Fruit fly (Drosophila melanogaster) whole organism, embryonic: Measurements from ENCODE around the gene CG33203.
A peak's percentile ranks its signal among the peaks of the same experiment; 100 is the strongest.

Experiments used
- BEAF-32 ChIP-seq: fragments of 200-800 bp; sonication (Bioruptor generic); optimal IDR thresholded peaks from 3 replicates; lab custom pipeline; 2017; ENCODE audit warnings: missing biosample characterization, missing genetic modification characterization, mild to moderate bottlenecking, moderate library complexity, missing genetic modification reagents
- BtbVII ChIP-seq: fragments of 200-800 bp; sonication (Bioruptor generic); optimal IDR thresholded peaks from 3 replicates; lab custom pipeline; 2017; ENCODE audit warnings: missing biosample characterization, mild to moderate bottlenecking, missing genetic modification characterization
- CG10209 ChIP-seq: fragments of 200-800 bp; sonication (Bioruptor generic); optimal IDR thresholded peaks from 3 replicates; lab custom pipeline; 2017; ENCODE audit warnings: missing biosample characterization, mild to moderate bottlenecking, missing genetic modification characterization, missing genetic modification reagents
- CG10431 ChIP-seq: fragments of 200-800 bp; sonication (Bioruptor generic); optimal IDR thresholded peaks from 3 replicates; lab custom pipeline; 2018; ENCODE audit warnings: missing biosample characterization, mild to moderate bottlenecking, missing genetic modification characterization
- CG11456 ChIP-seq: fragments of 200-800 bp; sonication (Bioruptor generic); IDR thresholded peaks from 3 replicates; pipeline ENCODE4 v1.3.6; 2022; ENCODE audit warnings: missing biosample characterization, missing genetic modification characterization
- CG15514 ChIP-seq: fragments of 200-800 bp; sonication (Bioruptor generic); optimal IDR thresholded peaks from 3 replicates; lab custom pipeline; 2017; ENCODE audit warnings: missing biosample characterization, missing genetic modification characterization, mild to moderate bottlenecking, moderate library complexity, missing genetic modification reagents
- CG15601 ChIP-seq: fragments of 200-800 bp; sonication (Bioruptor generic); optimal IDR thresholded peaks from 3 replicates; lab custom pipeline; 2019; ENCODE audit warnings: missing biosample characterization, mild to moderate bottlenecking, missing genetic modification characterization, moderate library complexity
- CG17829 ChIP-seq: fragments of 200-800 bp; optimal IDR thresholded peaks from 2 replicates; lab custom pipeline; 2019; ENCODE audit warnings: missing biosample characterization, mild to moderate bottlenecking, missing genetic modification characterization, moderate library complexity
- CG18011 ChIP-seq: fragments of 200-800 bp; sonication (Bioruptor generic); optimal IDR thresholded peaks from 2 replicates; lab custom pipeline; 2017; ENCODE audit warnings: missing biosample characterization, missing genetic modification characterization, mild to moderate bottlenecking, moderate library complexity, missing genotype
- CG18619 ChIP-seq: fragments of 200-800 bp; sonication (Bioruptor generic); optimal IDR thresholded peaks from 3 replicates; lab custom pipeline; 2017; ENCODE audit warnings: missing biosample characterization, mild to moderate bottlenecking, missing genetic modification characterization
- CG2678 ChIP-seq: fragments of 200-800 bp; sonication (Bioruptor generic); optimal IDR thresholded peaks from 3 replicates; lab custom pipeline; 2019; ENCODE audit warnings: missing biosample characterization, mild to moderate bottlenecking, missing genetic modification characterization, moderate library complexity
- CG2712 ChIP-seq: fragments of 200-800 bp; optimal IDR thresholded peaks from 3 replicates; lab custom pipeline; 2019; ENCODE audit warnings: missing biosample characterization, mild to moderate bottlenecking, missing genetic modification characterization, moderate library complexity
- CG3407 ChIP-seq: fragments of 200-800 bp; sonication (Bioruptor generic); optimal IDR thresholded peaks from 2 replicates; lab custom pipeline; 2018; ENCODE audit warnings: missing biosample characterization, mild to moderate bottlenecking, missing genetic modification characterization
- CG4707 ChIP-seq: fragments of 200-800 bp; sonication (Bioruptor generic); optimal IDR thresholded peaks from 2 replicates; lab custom pipeline; 2018; ENCODE audit warnings: missing biosample characterization, mild to moderate bottlenecking, missing genetic modification characterization, moderate library complexity
- CG7357 ChIP-seq: fragments of 200-800 bp; sonication (Bioruptor generic); IDR thresholded peaks from 3 replicates; pipeline ENCODE4 v1.3.6; 2022; ENCODE audit warnings: missing biosample characterization, missing genetic modification characterization
- CG7928 ChIP-seq: fragments of 200-800 bp; sonication (Bioruptor generic); optimal IDR thresholded peaks from 2 replicates; lab custom pipeline; 2017; ENCODE audit warnings: missing biosample characterization, mild to moderate bottlenecking, missing genetic modification characterization
- CG9215 ChIP-seq: fragments of 200-800 bp; sonication (Bioruptor generic); IDR thresholded peaks from 2 replicates; pipeline ENCODE4 v1.3.6; 2022; ENCODE audit warnings: missing biosample characterization, missing genetic modification characterization
- Dfd ChIP-seq, 2 experiments: fragments of >200 bp; optimal IDR thresholded peaks; 2 replicates each; lab custom pipeline; 2017; ENCODE audit warnings: missing biosample characterization in 2 of 2, missing genetic modification characterization in 2 of 2
- Dip2 ChIP-seq: fragments of 200-800 bp; sonication (Bioruptor generic); IDR thresholded peaks from 2 replicates; pipeline ENCODE4 v1.3.6; 2022; ENCODE audit warnings: missing biosample characterization, missing genetic modification characterization
- ERR ChIP-seq: fragments of 200-800 bp; sonication (Bioruptor generic); optimal IDR thresholded peaks from 2 replicates; lab custom pipeline; 2016; ENCODE audit warnings: missing biosample characterization, missing genetic modification characterization
- Hr39 ChIP-seq: fragments of >200 bp; optimal IDR thresholded peaks from 2 replicates; lab custom pipeline; 2017
- Lpt ChIP-seq: fragments of >200 bp; optimal IDR thresholded peaks from 2 replicates; lab custom pipeline; 2018; ENCODE audit warnings: missing biosample characterization, missing genetic modification characterization
- MBD-R2 ChIP-seq: fragments of 200-800 bp; sonication (Bioruptor generic); IDR thresholded peaks from 2 replicates; pipeline ENCODE4 v1.3.6; 2022; ENCODE audit warnings: missing biosample characterization, missing genetic modification characterization
- Max ChIP-seq: fragments of 200-800 bp; sonication (Bioruptor generic); optimal IDR thresholded peaks from 2 replicates; lab custom pipeline; 2016; ENCODE audit warnings: missing biosample characterization, mild to moderate bottlenecking, missing genetic modification characterization
- PHDP ChIP-seq: fragments of 200-800 bp; sonication (Bioruptor generic); optimal IDR thresholded peaks from 3 replicates; lab custom pipeline; 2018; ENCODE audit warnings: missing biosample characterization, mild to moderate bottlenecking, missing genetic modification characterization, moderate library complexity
- Rx ChIP-seq: fragments of 200-800 bp; sonication (Bioruptor generic); IDR thresholded peaks from 2 replicates; pipeline ENCODE4 v1.3.6; 2022; ENCODE audit warnings: missing biosample characterization, missing genetic modification characterization
- Six4 ChIP-seq: fragments of 200-800 bp; sonication (Bioruptor generic); optimal IDR thresholded peaks from 2 replicates; lab custom pipeline; 2016; ENCODE audit warnings: missing biosample characterization, missing genetic modification characterization
- Stat92E ChIP-seq, 3 experiments: fragments of >200 bp in 2 of 3; fragments of 200-800 bp in 1 of 3; sonication (Bioruptor generic) in 1 of 3; optimal IDR thresholded peaks; 2 replicates each; lab custom pipeline; 2017 to 2019; ENCODE audit warnings: missing biosample characterization in 3 of 3, missing genetic modification characterization in 3 of 3, mild to moderate bottlenecking in 1 of 3, moderate library complexity in 1 of 3
- Tbp ChIP-seq: fragments of >200 bp; optimal IDR thresholded peaks from 2 replicates; lab custom pipeline; 2018; ENCODE audit warnings: missing biosample characterization, missing genetic modification characterization
- amos ChIP-seq: fragments of 200-800 bp; sonication (Bioruptor generic); IDR thresholded peaks from 2 replicates; pipeline ENCODE4 v1.3.6; 2022; ENCODE audit warnings: missing biosample characterization, missing genetic modification characterization; ENCODE audit not compliant: partially characterized antibody
- bowl ChIP-seq: fragments of 200-800 bp; sonication (Bioruptor generic); IDR thresholded peaks from 2 replicates; pipeline ENCODE4 v1.3.6; 2022; ENCODE audit warnings: missing biosample characterization, missing genetic modification characterization
- chn ChIP-seq: fragments of 200-800 bp; sonication (Bioruptor generic); optimal IDR thresholded peaks from 2 replicates; lab custom pipeline; 2016; ENCODE audit warnings: missing biosample characterization, missing genetic modification characterization
- da ChIP-seq: fragments of 200-800 bp; sonication (Bioruptor generic); optimal IDR thresholded peaks from 2 replicates; lab custom pipeline; 2016; ENCODE audit warnings: missing biosample characterization, missing genetic modification characterization
- dati ChIP-seq: fragments of 200-800 bp; sonication (Bioruptor generic); IDR thresholded peaks from 2 replicates; pipeline ENCODE4 v1.3.6; 2022; ENCODE audit warnings: missing biosample characterization, missing genetic modification characterization
- dm ChIP-seq: fragments of 200-800 bp; sonication (Bioruptor generic); optimal IDR thresholded peaks from 3 replicates; lab custom pipeline; 2016; ENCODE audit warnings: missing biosample characterization, missing genetic modification characterization
- esg ChIP-seq: fragments of 200-800 bp; sonication (Bioruptor generic); conservative IDR thresholded peaks from 2 replicates; pipeline ENCODE4 v1.3.6; 2022; ENCODE audit warnings: missing biosample characterization, missing genetic modification characterization
- exex ChIP-seq: fragments of 200-800 bp; sonication (Bioruptor generic); optimal IDR thresholded peaks from 4 replicates; lab custom pipeline; 2018; ENCODE audit warnings: missing biosample characterization, mild to moderate bottlenecking, missing genetic modification characterization, moderate library complexity
- fd64A ChIP-seq: fragments of 200-800 bp; sonication (Bioruptor generic); optimal IDR thresholded peaks from 3 replicates; lab custom pipeline; 2018; ENCODE audit warnings: missing biosample characterization, mild to moderate bottlenecking, missing genetic modification characterization
- kni ChIP-seq: fragments of 200-800 bp; sonication (Bioruptor generic); optimal IDR thresholded peaks from 3 replicates; lab custom pipeline; 2017; ENCODE audit warnings: mild to moderate bottlenecking, missing biosample characterization, missing genetic modification reagents, missing genetic modification characterization
- nmo ChIP-seq: fragments of 200-800 bp; sonication (Bioruptor generic); optimal IDR thresholded peaks from 2 replicates; lab custom pipeline; 2018; ENCODE audit warnings: missing biosample characterization, mild to moderate bottlenecking, missing genetic modification characterization, moderate library complexity
- p53 ChIP-seq: fragments of 200-800 bp; sonication (Bioruptor generic); optimal IDR thresholded peaks from 2 replicates; lab custom pipeline; 2016; ENCODE audit warnings: missing biosample characterization, missing genetic modification characterization
- pan ChIP-seq, 4 experiments: fragments of >200 bp in 3 of 4; fragments of 200-800 bp in 1 of 4; sonication (Bioruptor generic) in 1 of 4; optimal IDR thresholded peaks in 3 of 4; IDR thresholded peaks in 1 of 4; 2 replicates each; pipeline versions ENCODE4 v1.3.6 to Lab custom; 2017 to 2022; ENCODE audit warnings: missing biosample characterization in 2 of 4, missing genetic modification characterization in 2 of 4, mixed read lengths in 1 of 4
- pfk ChIP-seq: fragments of 200-800 bp; sonication (Bioruptor generic); optimal IDR thresholded peaks from 2 replicates; lab custom pipeline; 2018; ENCODE audit warnings: missing biosample characterization, mild to moderate bottlenecking, missing genetic modification characterization, moderate library complexity
- sd ChIP-seq: fragments of 200-800 bp; sonication (Bioruptor generic); optimal IDR thresholded peaks from 3 replicates; lab custom pipeline; 2018; ENCODE audit warnings: missing biosample characterization, mild to moderate bottlenecking, missing genetic modification characterization, moderate library complexity
- sima ChIP-seq: fragments of 200-800 bp; sonication (Bioruptor generic); optimal IDR thresholded peaks from 2 replicates; lab custom pipeline; 2016; ENCODE audit warnings: missing biosample characterization, missing genetic modification characterization
- slbo ChIP-seq: fragments of 200-800 bp; sonication (Bioruptor generic); IDR thresholded peaks from 2 replicates; pipeline ENCODE4 v1.3.6; 2022; ENCODE audit warnings: missing biosample characterization, missing genetic modification characterization
- toy ChIP-seq: fragments of 200-800 bp; sonication (Bioruptor generic); IDR thresholded peaks from 2 replicates; pipeline ENCODE4 v1.3.6; 2022; ENCODE audit warnings: missing biosample characterization, missing genetic modification characterization
- tx ChIP-seq: fragments of 200-800 bp; sonication (Bioruptor generic); optimal IDR thresholded peaks from 2 replicates; lab custom pipeline; 2016; ENCODE audit warnings: missing biosample characterization, missing genetic modification characterization
- unpg ChIP-seq: fragments of 200-800 bp; sonication (Bioruptor generic); optimal IDR thresholded peaks from 3 replicates; lab custom pipeline; 2018; ENCODE audit warnings: missing biosample characterization, mild to moderate bottlenecking, missing genetic modification characterization, moderate library complexity

Gene CG33203

dm6 chr3R:28904816-28905435 is 17.4 kb upstream of the CG33203 start (continued):
- peak; percentile 82 for TF ChIP-seq unpg
- peak; percentile 76 for TF ChIP-seq tx (GFP tag; lab: Kevin White, UChicago)
- TF ChIP-seq CG10431: no peak
- TF ChIP-seq amos (GFP tag; lab: Robert Waterston, UW): no peak
- no peak for TF ChIP-seq CG7928 (GFP tag; lab: Kevin White, UChicago)
- TF ChIP-seq CG2712 (tag; lab: Kevin White, UChicago): peak; percentile 66
- TF ChIP-seq PHDP (tag; lab: Kevin White, UChicago): peak; percentile 83
- TF ChIP-seq CG3407 (GFP tag; lab: Kevin White, UChicago): peak; percentile 42
- peak; percentile 21 for TF ChIP-seq CG15514 (GFP tag; lab: Kevin White, UChicago)
- TF ChIP-seq esg: peak; percentile 69
- TF ChIP-seq Dfd (GFP tag; optimal IDR thresholded peaks at IDR 0.05; lab: Kevin White, UChicago): no peak
- TF ChIP-seq sima: no peak
- TF ChIP-seq CG2678 (tag; lab: Kevin White, UChicago): peak; percentile 77
- TF ChIP-seq da: peak; percentile 49
- peak; percentile 74 for TF ChIP-seq CG7357 (GFP tag; lab: Robert Waterston, UW)
- TF ChIP-seq fd64A (GFP tag; lab: Kevin White, UChicago): no peak
- peak; percentile 4 for TF ChIP-seq Max (GFP tag; lab: Kevin White, UChicago)
- TF ChIP-seq Lpt: no peak
- peak; percentile 94 for TF ChIP-seq slbo (GFP tag; lab: Robert Waterston, UW)
- TF ChIP-seq toy (GFP tag; lab: Robert Waterston, UW): peak; percentile 59; the same call in 1 of the 2 replicates
- peak; percentile 70; the same call in 1 of the 2 replicates for TF ChIP-seq MBD-R2 (GFP tag; lab: Robert Waterston, UW)
- no peak for TF ChIP-seq Dip2 (GFP tag; lab: Robert Waterston, UW)
- TF ChIP-seq pan (optimal IDR thresholded peaks at IDR 0.05; lab: Kevin White, UChicago): no peak
- peak in 1 of 2 experiments; percentile 90 for TF ChIP-seq pan (GFP tag; optimal IDR thresholded peaks at IDR 0.05 in 1 of 2, IDR thresholded peaks at IDR 0.05 in 1 of 2)
- no peak for TF ChIP-seq exex (tag; lab: Kevin White, UChicago)
- TF ChIP-seq Six4 (GFP tag; lab: Kevin White, UChicago): peak; percentile 57
- no peak for TF ChIP-seq kni
- peak; percentile 11 for TF ChIP-seq dm (GFP tag; lab: Kevin White, UChicago)
- no peak for TF ChIP-seq Hr39 (lab: Kevin White, UChicago)
- peak; percentile 81 for TF ChIP-seq CG9215 (GFP tag; lab: Robert Waterston, UW)
- TF ChIP-seq pfk (GFP tag; lab: Kevin White, UChicago): no peak
- TF ChIP-seq BtbVII (GFP tag; lab: Kevin White, UChicago): peak; percentile 30
- no peak for TF ChIP-seq Tbp
- TF ChIP-seq Stat92E (GFP tag; optimal IDR thresholded peaks at IDR 0.05; lab: Kevin White, UChicago): no peak
- peak; percentile 57 for TF ChIP-seq CG18619 (GFP tag; lab: Kevin White, UChicago)
- peak; percentile 66 for TF ChIP-seq dati (GFP tag; lab: Robert Waterston, UW)
- TF ChIP-seq sd: peak; percentile 23
- TF ChIP-seq Rx (GFP tag; lab: Robert Waterston, UW): peak; percentile 76
- TF ChIP-seq BEAF-32 (GFP tag; lab: Kevin White, UChicago): no peak
- TF ChIP-seq CG4707 (GFP tag; lab: Kevin White, UChicago): peak; percentile 33
- peak; percentile 79 for TF ChIP-seq chn
- TF ChIP-seq CG18011 (GFP tag; lab: Kevin White, UChicago): peak; percentile 27
- peak; percentile 75 for TF ChIP-seq ERR (GFP tag; lab: Kevin White, UChicago)
- TF ChIP-seq CG10209 (GFP tag; lab: Kevin White, UChicago): peak; percentile 65
- peak; percentile 91 for TF ChIP-seq CG11456
- peak; percentile 39; the same call in 1 of the 2 replicates for TF ChIP-seq bowl
- peak; percentile 73 for TF ChIP-seq nmo
- TF ChIP-seq CG17829 (tag; lab: Kevin White, UChicago): peak; percentile 59
- peak; percentile 24 for TF ChIP-seq CG15601 (tag; lab: Kevin White, UChicago)
- TF ChIP-seq p53 (GFP tag; lab: Kevin White, UChicago): no peak
